Worm (Caenorhabditis elegans) whole organism, L4 larva: Measurements from ENCODE around the gene chat-1.
A peak's percentile ranks its signal among the peaks of the same experiment; 100 is the strongest.

ENCODE experiments used
- F26F4.8 ChIP-seq: fragments of 200-800 bp; sonication (Bioruptor generic); conservative IDR thresholded peaks from 2 replicates; pipeline ENCODE4 v1.3.6; 2022; ENCODE audit warnings: missing genetic modification characterization, missing compliant biosample characterization
- T20F7.1 ChIP-seq: fragments of 200-800 bp; sonication (Bioruptor generic); optimal IDR thresholded peaks from 2 replicates; lab custom pipeline; 2018; ENCODE audit warnings: mild to moderate bottlenecking, missing genetic modification characterization, missing compliant biosample characterization
- T26A8.4 ChIP-seq: fragments of 200-800 bp; sonication (Bioruptor generic); IDR thresholded peaks from 2 replicates; pipeline ENCODE4 v1.3.6; 2022; ENCODE audit warnings: missing genetic modification characterization, missing compliant biosample characterization
- Y5F2A.4 ChIP-seq: fragments of 200-800 bp; sonication (Bioruptor generic); optimal IDR thresholded peaks from 2 replicates; lab custom pipeline; 2018; ENCODE audit warnings: mild to moderate bottlenecking, missing genetic modification characterization, missing compliant biosample characterization
- ama-1 ChIP-seq: fragments of 150-350 bp; optimal IDR thresholded peaks from 2 replicates; lab custom pipeline; 2014; ENCODE audit warnings: inconsistent platforms, mixed read lengths
- arid-1 ChIP-seq: fragments of 200-800 bp; sonication (Bioruptor generic); conservative IDR thresholded peaks from 2 replicates; pipeline ENCODE4 v1.3.6; 2022; ENCODE audit warnings: missing genetic modification reagents, missing genetic modification characterization, missing compliant biosample characterization
- ceh-28 ChIP-seq: fragments of 150-350 bp; optimal IDR thresholded peaks from 2 replicates; lab custom pipeline; 2014; ENCODE audit warnings: missing biosample characterization, missing genetic modification reagents, missing genetic modification characterization
- ceh-62 ChIP-seq: sonication (generic microtip); optimal IDR thresholded peaks from 2 replicates; lab custom pipeline; 2017; ENCODE audit warnings: missing biosample characterization, missing genetic modification characterization
- ces-1 ChIP-seq: fragments of 150-350 bp; sonication (generic microtip); optimal IDR thresholded peaks from 4 replicates; lab custom pipeline; 2014; ENCODE audit warnings: missing biosample characterization, missing genetic modification reagents, missing genetic modification characterization
- cey-2 ChIP-seq: sonication (generic microtip); optimal IDR thresholded peaks from 3 replicates; lab custom pipeline; 2017; ENCODE audit warnings: missing genetic modification characterization, mild to moderate bottlenecking, missing compliant biosample characterization, antibody characterized with exemption, borderline replicate concordance; ENCODE audit not compliant: insufficient read depth
- ctbp-1 ChIP-seq: fragments of 200-800 bp; sonication (Bioruptor generic); IDR thresholded peaks from 2 replicates; pipeline ENCODE4 v1.3.6; 2022; ENCODE audit warnings: missing genetic modification reagents, missing genetic modification characterization, missing compliant biosample characterization
- daf-16 ChIP-seq, 3 experiments: sonication (generic microtip); optimal IDR thresholded peaks; 2 replicates each; lab custom pipeline; 2016 to 2017; ENCODE audit warnings: missing genetic modification characterization in 3 of 3, missing genetic modification reagents in 3 of 3, mild to moderate bottlenecking in 2 of 3, missing compliant biosample characterization in 2 of 3, missing biosample characterization in 1 of 3, moderate library complexity in 1 of 3
- daf-19 ChIP-seq: fragments of 200-800 bp; sonication (Bioruptor generic); conservative IDR thresholded peaks from 2 replicates; pipeline ENCODE4 v1.3.6; 2022; ENCODE audit warnings: missing genetic modification characterization, missing compliant biosample characterization
- dmd-8 ChIP-seq: fragments of 200-800 bp; sonication (Bioruptor generic); IDR thresholded peaks from 2 replicates; pipeline ENCODE4 v1.3.6; 2022; ENCODE audit warnings: missing genetic modification characterization, missing compliant biosample characterization
- dpl-1 ChIP-seq: fragments of 150-350 bp; optimal IDR thresholded peaks from 2 replicates; lab custom pipeline; 2014; ENCODE audit warnings: missing biosample characterization, missing genetic modification reagents, missing genetic modification characterization
- dve-1 ChIP-seq: sonication (generic microtip); optimal IDR thresholded peaks from 2 replicates; lab custom pipeline; 2017; ENCODE audit warnings: antibody characterized with exemption, mild to moderate bottlenecking, missing genetic modification characterization, missing compliant biosample characterization; ENCODE audit not compliant: insufficient read depth
- egl-43 ChIP-seq: fragments of 200-800 bp; sonication (Bioruptor generic); IDR thresholded peaks from 2 replicates; pipeline ENCODE4 v1.3.6; 2022; ENCODE audit warnings: missing genetic modification reagents, missing genetic modification characterization, missing compliant biosample characterization
- fos-1 ChIP-seq: fragments of 150-350 bp; optimal IDR thresholded peaks from 2 replicates; lab custom pipeline; 2014; ENCODE audit warnings: missing biosample characterization, missing genetic modification characterization
- hif-1 ChIP-seq, 2 experiments: sonication (generic microtip); optimal IDR thresholded peaks; 2 replicates each; lab custom pipeline; 2016 to 2017; ENCODE audit warnings: missing compliant biosample characterization in 2 of 2, missing genetic modification characterization in 2 of 2, missing genetic modification reagents in 2 of 2, missing genotype in 2 of 2, mild to moderate bottlenecking in 1 of 2
- hlh-11 ChIP-seq: fragments of 200-800 bp; sonication (Bioruptor generic); optimal IDR thresholded peaks from 2 replicates; lab custom pipeline; 2018; ENCODE audit warnings: mild to moderate bottlenecking, missing genetic modification characterization, missing compliant biosample characterization
- hlh-30 ChIP-seq: sonication (generic microtip); optimal IDR thresholded peaks from 2 replicates; lab custom pipeline; 2017; ENCODE audit warnings: antibody characterized with exemption, mild to moderate bottlenecking, missing genetic modification characterization, missing compliant biosample characterization; ENCODE audit not compliant: insufficient read depth
- jun-1 ChIP-seq: fragments of 150-350 bp; optimal IDR thresholded peaks from 2 replicates; lab custom pipeline; 2014; ENCODE audit warnings: missing biosample characterization, missing genetic modification reagents, missing genetic modification characterization
- lin-29 ChIP-seq: fragments of 200-800 bp; sonication (Bioruptor generic); IDR thresholded peaks from 2 replicates; pipeline ENCODE4 v1.3.6; 2022; ENCODE audit warnings: missing genetic modification reagents, missing genetic modification characterization, missing compliant biosample characterization
- lir-3 ChIP-seq: sonication (generic microtip); optimal IDR thresholded peaks from 2 replicates; lab custom pipeline; 2016; ENCODE audit warnings: mild to moderate bottlenecking, missing genetic modification characterization, missing compliant biosample characterization
- mep-1 ChIP-seq: fragments of 150-350 bp; sonication (generic microtip); optimal IDR thresholded peaks from 3 replicates; lab custom pipeline; 2014; ENCODE audit warnings: missing biosample characterization, missing genetic modification characterization
- mes-2 ChIP-seq: sonication (generic microtip); optimal IDR thresholded peaks from 2 replicates; lab custom pipeline; 2016; ENCODE audit warnings: missing genotype, mild to moderate bottlenecking, missing genetic modification characterization, missing compliant biosample characterization; ENCODE audit not compliant: poor library complexity, severe bottlenecking
- nhr-10 ChIP-seq: fragments of 150-350 bp; optimal IDR thresholded peaks from 2 replicates; lab custom pipeline; 2014; ENCODE audit warnings: missing biosample characterization, missing genetic modification characterization
- nhr-102 ChIP-seq: sonication (generic microtip); optimal IDR thresholded peaks from 2 replicates; lab custom pipeline; 2016; ENCODE audit warnings: mild to moderate bottlenecking, missing genetic modification characterization, moderate library complexity, missing compliant biosample characterization
- nhr-25 ChIP-seq: sonication (generic microtip); optimal IDR thresholded peaks from 2 replicates; lab custom pipeline; 2017; ENCODE audit warnings: missing genetic modification characterization, mild to moderate bottlenecking, missing compliant biosample characterization, antibody characterized with exemption, moderate library complexity, borderline replicate concordance; ENCODE audit not compliant: insufficient read depth
- nhr-42 ChIP-seq: fragments of 200-800 bp; sonication (Bioruptor generic); IDR thresholded peaks from 2 replicates; pipeline ENCODE4 v1.3.6; 2022; ENCODE audit warnings: missing genetic modification characterization, missing compliant biosample characterization
- nhr-6 ChIP-seq: fragments of 150-350 bp; optimal IDR thresholded peaks from 2 replicates; lab custom pipeline; 2014; ENCODE audit warnings: missing biosample characterization, missing genetic modification characterization
- nhr-76 ChIP-seq: fragments of 150-350 bp; optimal IDR thresholded peaks from 2 replicates; lab custom pipeline; 2014; ENCODE audit warnings: missing biosample characterization, missing genetic modification characterization
- nhr-77 ChIP-seq: fragments of 150-350 bp; optimal IDR thresholded peaks from 2 replicates; lab custom pipeline; 2014; ENCODE audit warnings: missing biosample characterization, missing genetic modification characterization
- pha-4 ChIP-seq, 2 experiments: fragments of 150-350 bp in 1 of 2; fragments of 200-800 bp in 1 of 2; sonication (Bioruptor generic) in 1 of 2; IDR thresholded peaks in 1 of 2; optimal IDR thresholded peaks in 1 of 2; 2 replicates each; pipeline versions ENCODE4 v1.3.6 to Lab custom; 2014 to 2022; ENCODE audit warnings: missing genetic modification characterization in 2 of 2, missing genetic modification reagents in 2 of 2, missing biosample characterization in 1 of 2, missing compliant biosample characterization in 1 of 2
- php-3 ChIP-seq: fragments of 200-800 bp; sonication (Bioruptor generic); IDR thresholded peaks from 2 replicates; pipeline ENCODE4 v1.3.6; 2022; ENCODE audit warnings: missing genetic modification reagents, missing genetic modification characterization, missing compliant biosample characterization
- rbr-2 ChIP-seq: sonication (generic microtip); optimal IDR thresholded peaks from 2 replicates; lab custom pipeline; 2016; ENCODE audit warnings: missing genotype, missing genetic modification characterization, missing compliant biosample characterization
- set-16 ChIP-seq: fragments of 200-800 bp; sonication (Bioruptor generic); IDR thresholded peaks from 2 replicates; pipeline ENCODE4 v1.3.6; 2022; ENCODE audit warnings: missing genetic modification reagents, missing genetic modification characterization, missing compliant biosample characterization
- snpc-1.2 ChIP-seq: fragments of 200-800 bp; sonication (Bioruptor generic); IDR thresholded peaks from 2 replicates; pipeline ENCODE4 v1.3.6; 2022; ENCODE audit warnings: missing genetic modification reagents, missing genetic modification characterization, missing compliant biosample characterization
- snpc-4 ChIP-seq: fragments of 150-350 bp; optimal IDR thresholded peaks from 2 replicates; lab custom pipeline; 2014; ENCODE audit warnings: missing biosample characterization, missing genetic modification characterization
- spr-1 ChIP-seq: sonication (generic microtip); optimal IDR thresholded peaks from 2 replicates; lab custom pipeline; 2016; ENCODE audit warnings: mild to moderate bottlenecking, missing genetic modification characterization, missing compliant biosample characterization
- tag-97 ChIP-seq: fragments of 200-800 bp; sonication (Bioruptor generic); IDR thresholded peaks from 2 replicates; pipeline ENCODE4 v1.3.6; 2022; ENCODE audit warnings: missing genetic modification characterization, missing compliant biosample characterization
- unc-130 ChIP-seq: sonication (generic microtip); optimal IDR thresholded peaks from 2 replicates; lab custom pipeline; 2016; ENCODE audit warnings: missing genetic modification reagents, missing genetic modification characterization, missing compliant biosample characterization
- unc-39 ChIP-seq: sonication (generic microtip); optimal IDR thresholded peaks from 2 replicates; lab custom pipeline; 2017; ENCODE audit warnings: missing biosample characterization, missing genetic modification characterization
- unc-62 ChIP-seq, 3 experiments: fragments of 150-350 bp in 1 of 3; sonication (generic microtip); optimal IDR thresholded peaks in 2 of 3; peaks in 1 of 3; 1 replicate in 1 of 3; 2 replicates in 2 of 3; lab custom pipeline; 2014 to 2017; ENCODE audit warnings: missing biosample characterization in 3 of 3, missing genetic modification characterization in 3 of 3, missing genetic modification reagents in 3 of 3, missing genotype in 1 of 3

chat-1 gene

DNA sequence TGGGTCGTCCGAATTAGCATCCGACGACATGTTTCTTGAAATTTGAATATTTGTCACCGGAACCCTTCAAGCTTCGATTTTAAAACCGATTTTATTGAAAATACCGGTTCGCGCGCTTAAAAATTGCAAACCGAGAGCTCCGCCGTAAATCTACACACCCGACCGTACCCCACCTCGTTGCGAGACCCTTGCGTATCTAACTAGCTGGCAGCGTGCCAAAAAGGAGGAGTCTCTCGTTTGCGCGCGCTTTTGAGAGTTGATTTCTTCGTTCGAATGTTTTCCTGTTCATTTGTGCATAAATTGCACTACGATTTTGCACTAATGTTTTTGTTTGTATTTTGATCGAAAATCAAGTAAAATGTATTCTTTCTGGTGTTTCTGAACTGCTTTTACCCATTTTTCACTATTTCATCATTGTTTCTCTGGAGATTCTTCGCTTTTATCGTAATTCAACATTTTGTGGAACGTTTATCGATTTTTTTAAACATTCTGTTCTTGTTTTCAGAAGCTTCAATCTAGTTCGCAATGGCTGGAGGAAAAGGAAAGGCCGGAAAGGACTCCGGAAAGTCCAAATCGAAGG is 1.3 kb upstream of the chat-1 start, which contains the start of the genes wapl-1 and htz-1 (continued):
- peak; percentile 91 for TF ChIP-seq nhr-77 (tag; lab: Kevin White, UChicago)
- peak; percentile 89 for TF ChIP-seq nhr-42 (GFP tag; lab: Robert Waterston, UW)
- TF ChIP-seq mes-2 (tag; lab: Kevin White, UChicago), result peak; percentile 95
- peak; percentile 94 for TF ChIP-seq rbr-2 (tag; lab: Kevin White, UChicago)
- peak; percentile 97 for TF ChIP-seq nhr-6
- peak; percentile 75 for TF ChIP-seq jun-1 (tag; lab: Kevin White, UChicago)
- TF ChIP-seq lir-3 (tag; lab: Kevin White, UChicago), result no peak
- TF ChIP-seq fos-1 (tag; lab: Kevin White, UChicago), result no peak
- no peak for TF ChIP-seq nhr-10 (tag; lab: Kevin White, UChicago)
- peak; percentile 59 for TF ChIP-seq ces-1
- no peak for TF ChIP-seq Y5F2A.4 (GFP tag; lab: Kevin White, UChicago)

DNA sequence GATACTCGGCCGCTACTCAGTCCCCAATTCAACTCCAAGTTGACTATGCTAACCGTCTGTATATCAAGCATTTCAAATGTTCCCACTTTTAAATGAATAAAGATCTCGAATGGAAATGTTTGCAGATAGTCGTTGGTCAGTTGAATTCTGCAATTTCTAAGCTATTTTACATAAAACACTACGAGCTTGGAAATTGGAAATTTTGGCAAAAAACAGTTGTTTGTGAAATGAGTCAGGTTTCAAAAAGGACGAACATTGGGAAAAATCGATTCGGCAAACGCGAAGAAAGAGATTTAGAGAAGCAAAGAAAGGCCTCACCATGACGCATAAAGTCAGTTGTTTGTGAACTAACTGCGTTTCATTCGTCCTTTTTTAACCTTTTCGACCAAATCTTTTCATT is 247 bp upstream of the chat-1 start:
- TF ChIP-seq cey-2 (tag; lab: Kevin White, UChicago) (no peak), nhr-76 (tag; lab: Kevin White, UChicago) (no peak), egl-43 (GFP tag; lab: Robert Waterston, UW) (no peak; the same call in 1 of the 2 replicates), T20F7.1 (GFP tag; lab: Kevin White, UChicago) (peak; percentile 29), ctbp-1 (GFP tag; lab: Robert Waterston, UW) (0 out of 2 replicates have a peak, but pooled peaks have one; percentile 28), ces-1 (no peak), unc-130 (GFP tag; lab: Kevin White, UChicago) (no peak), ceh-28 (peak; percentile 52), spr-1 (no peak), ceh-62 (tag; lab: Kevin White, UChicago) (no peak), Y5F2A.4 (GFP tag; lab: Kevin White, UChicago) (peak; percentile 11), nhr-10 (tag; lab: Kevin White, UChicago) (no peak), snpc-4 (tag; lab: Kevin White, UChicago) (no peak), dpl-1 (GFP tag; lab: Kevin White, UChicago) (peak; percentile 56), lin-29 (no peak), set-16 (no peak), nhr-25 (tag; lab: Kevin White, UChicago) (no peak), daf-19 (GFP tag; lab: Robert Waterston, UW) (0 out of 2 replicates have a peak, but pooled peaks have one; percentile 37), mes-2 (tag; lab: Kevin White, UChicago) (peak; percentile 50), dve-1 (peak; percentile 61), nhr-6 (peak; percentile 68), dmd-8 (GFP tag; lab: Robert Waterston, UW) (no peak), T26A8.4 (GFP tag; lab: Robert Waterston, UW) (0 out of 2 replicates have a peak, but pooled peaks have one; percentile 10), F26F4.8 (GFP tag; lab: Robert Waterston, UW) (no peak), arid-1 (GFP tag; lab: Robert Waterston, UW) (peak; percentile 63), hif-1 (tag; optimal IDR thresholded peaks at IDR 0.05; lab: Kevin White, UChicago) (no peak), lir-3 (tag; lab: Kevin White, UChicago) (no peak), snpc-1.2 (GFP tag; lab: Robert Waterston, UW) (peak; percentile 80), pha-4 (GFP tag; IDR thresholded peaks at IDR 0.05; lab: Robert Waterston, UW) (peak; percentile 32; the same call in 1 of the 2 replicates), pha-4 (tag; optimal IDR thresholded peaks at IDR 0.05; lab: Kevin White, UChicago) (no peak), hlh-30 (tag; lab: Kevin White, UChicago) (peak; percentile 63), unc-39 (tag; lab: Kevin White, UChicago) (no peak), unc-62 (GFP tag; optimal IDR thresholded peaks at IDR 0.05 in 1 of 2; lab: Kevin White, UChicago) (peak in 1 of 2 experiments; percentile 67), unc-62 (tag; optimal IDR thresholded peaks at IDR 0.05; lab: Kevin White, UChicago) (no peak), ama-1 (lab: Kevin White, UChicago) (peak; percentile 86), hlh-11 (peak; percentile 2), mep-1 (tag; lab: Kevin White, UChicago) (peak; percentile 46), daf-16 (GFP tag; optimal IDR thresholded peaks at IDR 0.05; lab: Kevin White, UChicago) (no peak), daf-16 (tag; optimal IDR thresholded peaks at IDR 0.05; lab: Kevin White, UChicago) (peak; percentile 58), php-3 (GFP tag; lab: Robert Waterston, UW) (no peak), nhr-102 (peak; percentile 21), nhr-42 (GFP tag; lab: Robert Waterston, UW) (no peak), tag-97 (GFP tag; lab: Robert Waterston, UW) (no peak)
